Fruit fly (Drosophila melanogaster) whole organism, prepupa: ENCODE results near the gene pps.

Experiments
- CG11294 ChIP-seq: fragments of 200-800 bp; sonication (Bioruptor generic); IDR thresholded peaks from 2 replicates; pipeline ENCODE4 v1.3.6; 2022; ENCODE audit warnings: missing biosample characterization, missing genetic modification characterization
- CG3032 ChIP-seq: fragments of 200-800 bp; optimal IDR thresholded peaks from 2 replicates; lab custom pipeline; 2019; ENCODE audit warnings: missing biosample characterization, mild to moderate bottlenecking, missing genetic modification characterization, moderate library complexity
- Sox102F ChIP-seq: fragments of 200-800 bp; sonication (Bioruptor generic); optimal IDR thresholded peaks from 2 replicates; lab custom pipeline; 2016; ENCODE audit warnings: missing biosample characterization, mild to moderate bottlenecking, missing genetic modification characterization
- Sox14 ChIP-seq: fragments of 200-800 bp; sonication (Bioruptor generic); optimal IDR thresholded peaks from 3 replicates; lab custom pipeline; 2016; ENCODE audit warnings: missing biosample characterization, missing genetic modification characterization
- cyc ChIP-seq: fragments of 200-800 bp; sonication (Bioruptor generic); optimal IDR thresholded peaks from 3 replicates; lab custom pipeline; 2016; ENCODE audit warnings: missing biosample characterization, missing genetic modification characterization
- net ChIP-seq: fragments of 200-800 bp; sonication (Bioruptor generic); optimal IDR thresholded peaks from 3 replicates; lab custom pipeline; 2016; ENCODE audit warnings: missing biosample characterization, missing genetic modification characterization

DNA sequence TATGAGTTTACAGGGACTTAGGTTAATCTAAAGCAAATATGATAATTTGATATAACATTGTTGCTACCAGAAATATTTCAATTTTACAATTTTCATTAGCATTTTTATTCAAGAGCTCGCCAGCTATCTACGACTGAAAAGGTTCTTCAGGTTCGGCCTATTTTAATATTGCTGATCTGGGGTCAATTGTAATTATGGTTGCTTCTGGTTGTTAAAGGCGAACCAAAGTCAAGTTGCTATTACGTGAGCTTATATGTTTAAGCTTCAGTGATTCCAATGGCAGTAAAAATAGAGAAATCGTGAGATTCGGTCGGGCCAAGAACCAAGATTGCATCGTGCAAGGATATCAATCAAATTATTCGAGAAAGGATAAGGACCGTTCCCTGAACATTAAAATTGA, 22.3 kb downstream of the pps start, which contains the start of gene Desat2:
- TF ChIP-seq net (GFP tag; lab: Kevin White, UChicago), result no peak
- TF ChIP-seq CG3032, result no peak
- no peak for TF ChIP-seq Sox102F (GFP tag; lab: Kevin White, UChicago)
- TF ChIP-seq Sox14 (GFP tag; lab: Kevin White, UChicago), result no peak
- no peak for TF ChIP-seq CG11294 (GFP tag; lab: Robert Waterston, UW)
- TF ChIP-seq cyc (GFP tag; lab: Kevin White, UChicago), result no peak
